Fruit fly (Drosophila melanogaster): ENCODE data around the gene Unc-76.

DNA sequence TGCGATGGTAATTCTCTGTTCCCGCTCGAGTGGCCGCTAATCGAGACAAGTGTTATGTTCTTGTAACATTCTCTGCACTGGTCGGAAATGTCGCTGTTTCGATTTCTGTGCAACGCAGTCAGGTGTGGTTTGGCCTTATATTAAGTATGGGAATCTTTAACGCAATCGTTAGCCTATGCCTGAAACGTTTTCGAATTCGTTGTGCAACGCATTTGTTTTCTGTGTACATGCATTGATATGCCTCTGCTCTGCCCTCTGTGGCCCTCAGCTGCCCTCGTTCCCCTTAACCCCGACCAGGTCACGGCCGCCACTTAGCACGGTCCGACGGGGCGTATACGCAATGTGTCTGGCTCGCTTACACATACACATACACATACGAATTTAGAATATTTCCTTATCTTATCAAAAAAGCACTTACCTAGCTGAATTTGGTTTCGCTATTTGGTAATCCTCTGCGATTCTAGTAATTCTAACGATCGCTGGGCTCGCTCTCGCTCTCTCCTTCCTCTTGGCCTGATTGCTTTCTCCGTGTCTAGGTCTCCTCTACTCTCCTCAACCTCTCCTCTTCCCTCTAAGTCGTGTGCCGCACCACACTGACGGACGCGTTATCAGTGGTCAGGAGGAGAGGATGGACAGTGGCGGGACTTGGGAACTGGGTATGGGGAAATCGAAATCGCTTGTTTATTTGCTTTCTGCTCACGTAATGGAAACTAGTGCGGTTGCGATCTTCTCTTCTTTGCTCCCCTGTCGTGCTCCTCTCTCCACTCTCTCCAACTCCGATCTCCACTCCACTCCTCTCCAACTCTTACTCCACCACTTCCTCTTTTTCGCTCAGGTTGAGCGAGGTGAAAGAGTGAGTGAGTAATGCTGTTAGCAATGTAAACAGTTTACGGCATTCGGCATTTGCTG is 31.4 kb upstream of the Unc-76 start:
- TF ChIP-seq insv (optimal IDR thresholded peaks at IDR 0.05): no peak
- TF ChIP-seq psq (optimal IDR thresholded peaks at IDR 0.05): no peak
- TF ChIP-seq Sin3A (optimal IDR thresholded peaks at IDR 0.05): no peak
- no peak for TF ChIP-seq Myc (optimal IDR thresholded peaks at IDR 0.05)
- no peak for TF ChIP-seq ttk (optimal IDR thresholded peaks at IDR 0.05)
